Worm (Caenorhabditis elegans): ENCODE data around the gene sre-20.

- no peak for TF ChIP-seq Y95B8A.8 (GFP tag; IDR thresholded peaks at IDR 0.05)
- TF ChIP-seq mes-4 (tag; optimal IDR thresholded peaks at IDR 0.05) = no peak
- no peak for TF ChIP-seq snpc-4 (GFP tag; optimal IDR thresholded peaks at IDR 0.05)
- no peak for TF ChIP-seq snpc-4 (tag; optimal IDR thresholded peaks at IDR 0.05)
- no peak for TF ChIP-seq K11D2.4 (GFP tag; IDR thresholded peaks at IDR 0.05)
- no peak for TF ChIP-seq lin-35 (GFP tag; optimal IDR thresholded peaks at IDR 0.05)
- TF ChIP-seq hmg-1.2 (GFP tag; IDR thresholded peaks at IDR 0.05) = no peak
- no peak for TF ChIP-seq rcor-1 (GFP tag; IDR thresholded peaks at IDR 0.05)
- no peak for TF ChIP-seq pbrm-1 (GFP tag; IDR thresholded peaks at IDR 0.05)
- TF ChIP-seq pha-4 (tag; optimal IDR thresholded peaks at IDR 0.05) = no peak
- TF ChIP-seq ama-1 (optimal IDR thresholded peaks at IDR 0.05) = no peak
- TF ChIP-seq ama-1 (GFP tag; optimal IDR thresholded peaks at IDR 0.05) = no peak
Observed at ce11 chrV:12795927-12796326, 11.2 kb upstream of the sre-20 start.
